Worm (Caenorhabditis elegans) whole organism, midembryonic: ENCODE results near the gene C07A9.9.

ENCODE experiments used
- T22C8.4 ChIP-seq: fragments of 200-800 bp; sonication (Bioruptor generic); IDR thresholded peaks from 2 replicates; pipeline ENCODE4 v1.3.6; 2022; ENCODE audit warnings: missing genetic modification characterization, missing compliant biosample characterization
- cog-1 ChIP-seq: sonication (generic microtip); optimal IDR thresholded peaks from 2 replicates; lab custom pipeline; 2016; ENCODE audit warnings: missing genetic modification characterization, missing compliant biosample characterization
- flt-1 ChIP-seq: fragments of 200-800 bp; sonication (Bioruptor generic); IDR thresholded peaks from 2 replicates; pipeline ENCODE4 v1.3.6; 2022; ENCODE audit warnings: missing genetic modification characterization, missing compliant biosample characterization
- med-1 ChIP-seq: sonication (generic microtip); optimal IDR thresholded peaks from 2 replicates; lab custom pipeline; 2017; ENCODE audit warnings: missing genetic modification characterization, mild to moderate bottlenecking, missing compliant biosample characterization, antibody characterized with exemption, missing genetic modification reagents; ENCODE audit not compliant: insufficient read depth
- ref-1 ChIP-seq: fragments of 200-800 bp; sonication (Bioruptor generic); conservative IDR thresholded peaks from 2 replicates; pipeline ENCODE4 v1.3.6; 2022; ENCODE audit warnings: missing genetic modification reagents, missing genetic modification characterization, missing compliant biosample characterization
- tab-1 ChIP-seq: fragments of 200-800 bp; sonication (Bioruptor generic); IDR thresholded peaks from 2 replicates; pipeline ENCODE4 v1.3.6; 2022; ENCODE audit warnings: missing genetic modification characterization, missing compliant biosample characterization
- ztf-23 ChIP-seq: fragments of 200-800 bp; sonication (Bioruptor generic); IDR thresholded peaks from 2 replicates; pipeline ENCODE4 v1.3.6; 2022; ENCODE audit warnings: missing genetic modification reagents, missing genetic modification characterization, missing compliant biosample characterization
- ztf-29 ChIP-seq: fragments of 200-800 bp; sonication (Bioruptor generic); IDR thresholded peaks from 2 replicates; pipeline ENCODE4 v1.3.6; 2022; ENCODE audit warnings: missing genetic modification reagents, missing genetic modification characterization, missing compliant biosample characterization

DNA sequence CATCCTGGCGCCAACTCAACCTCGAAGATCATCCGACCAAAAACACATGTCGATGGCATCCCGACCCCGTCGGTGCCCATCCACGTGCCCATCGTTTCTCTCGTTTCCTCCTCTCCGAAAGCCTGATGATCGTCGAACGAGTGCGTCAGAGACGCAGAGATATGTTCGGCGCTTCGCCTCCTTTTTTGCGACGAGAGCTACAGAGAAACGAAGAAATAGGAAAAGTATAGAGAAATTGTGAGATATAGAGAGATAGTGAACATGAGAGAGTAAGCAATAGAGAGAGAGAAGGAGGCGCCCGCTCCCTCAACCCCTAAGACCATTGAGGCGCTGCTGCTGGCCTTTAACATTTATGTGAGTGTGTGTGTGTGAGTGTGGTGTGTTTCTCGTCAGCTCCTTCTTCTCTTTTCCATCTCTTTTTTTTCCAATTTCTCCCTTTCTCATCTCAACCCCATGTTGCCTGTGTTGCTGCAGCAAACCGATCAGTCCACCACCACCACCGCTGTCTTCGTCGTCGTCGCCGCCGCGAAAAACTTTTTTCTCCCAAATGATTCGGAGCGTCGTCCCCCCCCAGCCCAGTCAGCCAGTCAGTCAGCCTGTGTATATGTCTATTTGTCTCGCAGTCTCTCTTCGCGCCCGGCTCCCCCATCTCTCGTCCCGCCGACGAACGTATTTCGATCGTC lies 48.2 kb downstream of the C07A9.9 start, which contains the start of gene hlh-11:
- TF ChIP-seq cog-1 (tag; lab: Kevin White, UChicago) = no peak
- 0 out of 2 replicates have a peak, but pooled peaks have one; percentile 8 for TF ChIP-seq flt-1 (GFP tag; lab: Robert Waterston, UW)
- TF ChIP-seq T22C8.4 (GFP tag; lab: Robert Waterston, UW) = no peak
- no peak for TF ChIP-seq med-1 (GFP tag; lab: Kevin White, UChicago)
- no peak for TF ChIP-seq ztf-29 (GFP tag; lab: Robert Waterston, UW)
- TF ChIP-seq tab-1 (GFP tag; lab: Robert Waterston, UW) = no peak
- no peak; the same call in 1 of the 2 replicates for TF ChIP-seq ztf-23 (GFP tag; lab: Robert Waterston, UW)
- no peak for TF ChIP-seq ref-1 (GFP tag; lab: Robert Waterston, UW)
